Worm (Caenorhabditis elegans) whole organism, L4 larva: ENCODE results near the gene ceh-20.

Source experiments
- Y75B8A.6 ChIP-seq: fragments of 200-800 bp; sonication (Bioruptor generic); IDR thresholded peaks from 2 replicates; pipeline ENCODE4 v1.3.6; 2022; ENCODE audit warnings: missing genetic modification reagents, missing genetic modification characterization, missing compliant biosample characterization
- arid-1 ChIP-seq: fragments of 200-800 bp; sonication (Bioruptor generic); conservative IDR thresholded peaks from 2 replicates; pipeline ENCODE4 v1.3.6; 2022; ENCODE audit warnings: missing genetic modification reagents, missing genetic modification characterization, missing compliant biosample characterization
- dpl-1 ChIP-seq: fragments of 150-350 bp; optimal IDR thresholded peaks from 2 replicates; lab custom pipeline; 2014; ENCODE audit warnings: missing biosample characterization, missing genetic modification reagents, missing genetic modification characterization
- egl-43 ChIP-seq: fragments of 200-800 bp; sonication (Bioruptor generic); IDR thresholded peaks from 2 replicates; pipeline ENCODE4 v1.3.6; 2022; ENCODE audit warnings: missing genetic modification reagents, missing genetic modification characterization, missing compliant biosample characterization
- fkh-10 ChIP-seq: fragments of 150-350 bp; optimal IDR thresholded peaks from 2 replicates; lab custom pipeline; 2014; ENCODE audit warnings: missing biosample characterization, missing genetic modification reagents, missing genetic modification characterization
- lin-13 ChIP-seq: fragments of 150-350 bp; optimal IDR thresholded peaks from 2 replicates; lab custom pipeline; 2014; ENCODE audit warnings: missing biosample characterization, missing genetic modification reagents, missing genetic modification characterization
- lin-15B ChIP-seq: fragments of 150-350 bp; sonication (generic microtip); optimal IDR thresholded peaks from 3 replicates; lab custom pipeline; 2014; ENCODE audit warnings: missing biosample characterization, missing genetic modification characterization
- snpc-4 ChIP-seq: fragments of 150-350 bp; optimal IDR thresholded peaks from 2 replicates; lab custom pipeline; 2014; ENCODE audit warnings: missing biosample characterization, missing genetic modification characterization
- zfp-2 ChIP-seq: sonication (generic microtip); optimal IDR thresholded peaks from 2 replicates; lab custom pipeline; 2016; ENCODE audit warnings: mild to moderate bottlenecking, missing genetic modification characterization, missing compliant biosample characterization
- ztf-11 ChIP-seq: fragments of 150-350 bp; optimal IDR thresholded peaks from 2 replicates; lab custom pipeline; 2014; ENCODE audit warnings: missing biosample characterization, missing genetic modification characterization

DNA sequence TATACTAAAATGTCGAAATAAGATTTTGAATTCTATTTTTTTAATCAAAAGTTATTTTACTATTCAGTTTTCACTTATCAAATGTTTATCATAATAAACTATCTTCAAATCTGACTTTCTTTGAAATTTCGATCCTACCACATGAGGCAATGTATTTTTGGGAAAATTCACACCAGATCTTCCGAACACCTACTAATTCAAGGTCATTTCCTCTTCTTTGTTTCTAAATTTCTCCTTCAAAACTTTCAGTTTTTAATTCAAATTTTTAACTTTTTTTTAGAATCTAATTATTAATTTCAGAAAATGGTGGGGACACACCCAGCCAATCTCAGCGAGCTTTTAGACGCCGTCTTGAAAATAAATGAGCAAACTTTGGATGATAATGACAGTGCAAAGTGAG, at the start of gene ceh-20:
- TF ChIP-seq fkh-10 (GFP tag; lab: Kevin White, UChicago) (no peak), egl-43 (GFP tag; lab: Robert Waterston, UW) (no peak), arid-1 (GFP tag; lab: Robert Waterston, UW) (no peak), Y75B8A.6 (GFP tag; lab: Robert Waterston, UW) (no peak), zfp-2 (no peak), ztf-11 (tag; lab: Kevin White, UChicago) (no peak), lin-13 (GFP tag; lab: Kevin White, UChicago) (no peak), snpc-4 (tag; lab: Kevin White, UChicago) (no peak), lin-15B (tag; lab: Kevin White, UChicago) (no peak), dpl-1 (GFP tag; lab: Kevin White, UChicago) (no peak)
